Worm (Caenorhabditis elegans) whole organism, L4 larva: ENCODE measurements around the gene eff-1.

Experiments used
- ceh-82 ChIP-seq: sonication (generic microtip); optimal IDR thresholded peaks from 2 replicates; lab custom pipeline; 2017; ENCODE audit warnings: missing biosample characterization, missing genetic modification characterization
- daf-12 ChIP-seq: fragments of 150-350 bp; optimal IDR thresholded peaks from 2 replicates; lab custom pipeline; 2014; ENCODE audit warnings: missing biosample characterization, missing genetic modification reagents, missing genetic modification characterization
- dve-1 ChIP-seq: sonication (generic microtip); optimal IDR thresholded peaks from 2 replicates; lab custom pipeline; 2017; ENCODE audit warnings: antibody characterized with exemption, mild to moderate bottlenecking, missing genetic modification characterization, missing compliant biosample characterization; ENCODE audit not compliant: insufficient read depth
- lin-39 ChIP-seq: fragments of 150-350 bp; optimal IDR thresholded peaks from 2 replicates; lab custom pipeline; 2014; ENCODE audit warnings: missing biosample characterization, missing genetic modification reagents, missing genetic modification characterization

ce11 chrII:8311484-8311883, 35.0 kb upstream of the eff-1 start:
- TF ChIP-seq daf-12 (tag; lab: Kevin White, UChicago) (no peak), ceh-82 (tag; lab: Kevin White, UChicago) (no peak), dve-1 (no peak), lin-39 (no peak)
